Worm (Caenorhabditis elegans) whole organism, late embryonic: ENCODE data around the gene mtpn-1.

Experiments
- F13H6.1 ChIP-seq: sonication (generic microtip); optimal IDR thresholded peaks from 2 replicates; lab custom pipeline; 2016; ENCODE audit warnings: missing genetic modification characterization, missing compliant biosample characterization
- K02D7.2 ChIP-seq: sonication (generic microtip); optimal IDR thresholded peaks from 2 replicates; lab custom pipeline; 2017; ENCODE audit warnings: mild to moderate bottlenecking, missing genetic modification characterization, missing compliant biosample characterization
- Y22D7AL.16 ChIP-seq: sonication (generic microtip); optimal IDR thresholded peaks from 2 replicates; lab custom pipeline; 2016; ENCODE audit warnings: missing genetic modification characterization, missing compliant biosample characterization
- ama-1 ChIP-seq: fragments of 150-350 bp; optimal IDR thresholded peaks from 2 replicates; lab custom pipeline; 2014
- ceh-18 ChIP-seq: sonication (generic microtip); optimal IDR thresholded peaks from 2 replicates; lab custom pipeline; 2016; ENCODE audit warnings: missing genetic modification characterization, missing compliant biosample characterization
- ceh-24 ChIP-seq: sonication (generic microtip); optimal IDR thresholded peaks from 2 replicates; lab custom pipeline; 2016; ENCODE audit warnings: mild to moderate bottlenecking, missing genetic modification characterization, missing compliant biosample characterization
- ceh-30 ChIP-seq: fragments of 150-350 bp; optimal IDR thresholded peaks from 2 replicates; lab custom pipeline; 2014; ENCODE audit warnings: missing biosample characterization, missing genetic modification characterization
- ceh-31 ChIP-seq: sonication (generic microtip); optimal IDR thresholded peaks from 2 replicates; lab custom pipeline; 2016; ENCODE audit warnings: missing genetic modification characterization, missing compliant biosample characterization
- ceh-45 ChIP-seq: fragments of 200-800 bp; sonication (Bioruptor generic); IDR thresholded peaks from 2 replicates; pipeline ENCODE4 v1.3.6; 2022; ENCODE audit warnings: missing genetic modification reagents, missing genetic modification characterization, missing compliant biosample characterization
- ceh-48 ChIP-seq: sonication (generic microtip); optimal IDR thresholded peaks from 2 replicates; lab custom pipeline; 2016; ENCODE audit warnings: missing genetic modification characterization, inconsistent platforms, missing compliant biosample characterization
- dmd-4 ChIP-seq: sonication (generic microtip); optimal IDR thresholded peaks from 2 replicates; lab custom pipeline; 2016; ENCODE audit warnings: borderline replicate concordance, missing genetic modification characterization, missing compliant biosample characterization
- dve-1 ChIP-seq: sonication (generic microtip); optimal IDR thresholded peaks from 2 replicates; lab custom pipeline; 2017; ENCODE audit warnings: antibody characterized with exemption, mild to moderate bottlenecking, missing genetic modification characterization, missing compliant biosample characterization
- elt-2 ChIP-seq: sonication (generic microtip); optimal IDR thresholded peaks from 2 replicates; lab custom pipeline; 2016; ENCODE audit warnings: missing genetic modification reagents, missing genetic modification characterization, missing compliant biosample characterization
- ets-4 ChIP-seq: sonication (generic microtip); optimal IDR thresholded peaks from 2 replicates; lab custom pipeline; 2016; ENCODE audit warnings: missing genetic modification characterization, missing compliant biosample characterization
- eyg-1 ChIP-seq: sonication (generic microtip); optimal IDR thresholded peaks from 2 replicates; lab custom pipeline; 2016; ENCODE audit warnings: missing genotype, missing genetic modification characterization, missing compliant biosample characterization
- fax-1 ChIP-seq: sonication (generic microtip); optimal IDR thresholded peaks from 2 replicates; lab custom pipeline; 2016; ENCODE audit warnings: missing genotype, missing genetic modification characterization, missing compliant biosample characterization
- fkh-10 ChIP-seq: fragments of 150-350 bp; optimal IDR thresholded peaks from 2 replicates; lab custom pipeline; 2014; ENCODE audit warnings: missing biosample characterization, missing genetic modification reagents, missing genetic modification characterization
- fkh-6 ChIP-seq: sonication (generic microtip); optimal IDR thresholded peaks from 2 replicates; lab custom pipeline; 2016; ENCODE audit warnings: missing genetic modification characterization, missing compliant biosample characterization
- gmeb-2 ChIP-seq: sonication (generic microtip); optimal IDR thresholded peaks from 2 replicates; lab custom pipeline; 2016; ENCODE audit warnings: missing genetic modification characterization, inconsistent platforms, missing compliant biosample characterization
- hlh-30 ChIP-seq: sonication (generic microtip); optimal IDR thresholded peaks from 2 replicates; lab custom pipeline; 2017; ENCODE audit warnings: antibody characterized with exemption, missing genetic modification characterization, missing compliant biosample characterization; ENCODE audit not compliant: insufficient read depth
- hlh-6 ChIP-seq: sonication (generic microtip); optimal IDR thresholded peaks from 2 replicates; lab custom pipeline; 2016; ENCODE audit warnings: missing genotype, missing genetic modification characterization, missing compliant biosample characterization
- lim-6 ChIP-seq: sonication (generic microtip); optimal IDR thresholded peaks from 2 replicates; lab custom pipeline; 2016; ENCODE audit warnings: missing genetic modification characterization, missing compliant biosample characterization
- nfya-1 ChIP-seq: sonication (generic microtip); optimal IDR thresholded peaks from 2 replicates; lab custom pipeline; 2017; ENCODE audit warnings: missing genetic modification characterization, mild to moderate bottlenecking, missing compliant biosample characterization, antibody characterized with exemption, moderate library complexity
- nhr-232 ChIP-seq: sonication (generic microtip); optimal IDR thresholded peaks from 2 replicates; lab custom pipeline; 2016; ENCODE audit warnings: missing genetic modification characterization, missing compliant biosample characterization
- npax-4 ChIP-seq: sonication (generic microtip); optimal IDR thresholded peaks from 2 replicates; lab custom pipeline; 2016; ENCODE audit warnings: missing genetic modification characterization, missing compliant biosample characterization
- pag-3 ChIP-seq: sonication (generic microtip); optimal IDR thresholded peaks from 2 replicates; lab custom pipeline; 2016; ENCODE audit warnings: missing compliant biosample characterization, missing genetic modification characterization, borderline replicate concordance
- pax-1 ChIP-seq: fragments of 150-350 bp; optimal IDR thresholded peaks from 2 replicates; lab custom pipeline; 2014; ENCODE audit warnings: missing biosample characterization, missing genetic modification characterization
- pha-4 ChIP-seq: fragments of 150-350 bp; optimal IDR thresholded peaks from 2 replicates; lab custom pipeline; 2018; ENCODE audit warnings: missing biosample characterization, missing genetic modification reagents, missing genetic modification characterization
- pqm-1 ChIP-seq: sonication (generic microtip); optimal IDR thresholded peaks from 2 replicates; lab custom pipeline; 2016; ENCODE audit warnings: missing genetic modification characterization, missing compliant biosample characterization
- rnt-1 ChIP-seq: sonication (generic microtip); optimal IDR thresholded peaks from 2 replicates; lab custom pipeline; 2016; ENCODE audit warnings: missing genetic modification characterization, missing compliant biosample characterization
- sox-2 ChIP-seq: fragments of 200-800 bp; sonication (Bioruptor generic); IDR thresholded peaks from 2 replicates; pipeline ENCODE4 v1.3.6; 2022; ENCODE audit warnings: missing genetic modification reagents, missing genetic modification characterization, missing compliant biosample characterization
- sox-4 ChIP-seq: sonication (generic microtip); optimal IDR thresholded peaks from 2 replicates; lab custom pipeline; 2017; ENCODE audit warnings: mild to moderate bottlenecking, missing genetic modification characterization, inconsistent platforms, missing compliant biosample characterization
- tbx-2 ChIP-seq: sonication (generic microtip); optimal IDR thresholded peaks from 2 replicates; lab custom pipeline; 2016; ENCODE audit warnings: missing genetic modification characterization, missing compliant biosample characterization
- tbx-7 ChIP-seq: sonication (generic microtip); optimal IDR thresholded peaks from 2 replicates; lab custom pipeline; 2016; ENCODE audit warnings: missing genotype, missing genetic modification characterization, missing compliant biosample characterization
- ttx-3 ChIP-seq: sonication (generic microtip); optimal IDR thresholded peaks from 2 replicates; lab custom pipeline; 2016; ENCODE audit warnings: missing genetic modification reagents, missing genetic modification characterization, missing compliant biosample characterization
- unc-42 ChIP-seq: sonication (generic microtip); optimal IDR thresholded peaks from 2 replicates; lab custom pipeline; 2016; ENCODE audit warnings: missing genotype, missing genetic modification characterization, missing compliant biosample characterization
- unc-86 ChIP-seq: sonication (generic microtip); optimal IDR thresholded peaks from 2 replicates; lab custom pipeline; 2016; ENCODE audit warnings: missing genetic modification characterization, missing compliant biosample characterization
- zip-5 ChIP-seq: sonication (generic microtip); optimal IDR thresholded peaks from 2 replicates; lab custom pipeline; 2016; ENCODE audit warnings: missing genetic modification characterization, missing compliant biosample characterization
- ztf-16 ChIP-seq: sonication (generic microtip); optimal IDR thresholded peaks from 2 replicates; lab custom pipeline; 2017; ENCODE audit warnings: missing genetic modification characterization, missing compliant biosample characterization

Gene mtpn-1

DNA sequence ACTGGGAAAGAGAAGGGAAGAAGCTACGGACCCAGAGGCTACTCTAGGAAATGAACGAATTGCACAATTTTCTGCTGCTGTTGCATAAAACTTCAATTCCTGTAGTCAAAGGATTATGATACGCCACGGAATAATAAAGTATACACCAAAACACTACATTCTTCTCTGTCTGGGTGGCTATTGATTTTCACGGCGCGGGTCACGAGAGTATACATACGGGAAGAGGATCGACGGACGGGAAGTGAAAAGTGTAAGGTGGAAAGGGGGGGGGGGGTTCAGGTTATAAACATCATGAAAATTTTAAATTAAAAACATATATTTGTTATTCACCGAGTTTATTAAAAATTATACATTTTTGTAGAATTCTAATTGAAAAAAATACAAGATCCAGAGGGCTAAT is 32.0 kb downstream of the mtpn-1 start:
- TF ChIP-seq elt-2 (tag; lab: Kevin White, UChicago) (no peak), eyg-1 (tag; lab: Kevin White, UChicago) (no peak), hlh-30 (peak; percentile 44), fkh-10 (GFP tag; lab: Kevin White, UChicago) (no peak), gmeb-2 (tag; lab: Kevin White, UChicago) (no peak), dve-1 (tag; lab: Kevin White, UChicago) (no peak), nfya-1 (tag; lab: Kevin White, UChicago) (peak; percentile 3), unc-86 (tag; lab: Kevin White, UChicago) (no peak), ceh-48 (tag; lab: Kevin White, UChicago) (peak; percentile 72), hlh-6 (tag; lab: Kevin White, UChicago) (no peak), tbx-7 (tag; lab: Kevin White, UChicago) (no peak), npax-4 (tag; lab: Kevin White, UChicago) (no peak), fax-1 (no peak), fkh-6 (tag; lab: Kevin White, UChicago) (no peak), Y22D7AL.16 (tag; lab: Kevin White, UChicago) (no peak), ets-4 (tag; lab: Kevin White, UChicago) (no peak), lim-6 (no peak), ceh-45 (GFP tag; lab: Robert Waterston, UW) (no peak), unc-42 (no peak), sox-4 (tag; lab: Kevin White, UChicago) (no peak), ztf-16 (tag; lab: Kevin White, UChicago) (no peak), rnt-1 (tag; lab: Kevin White, UChicago) (no peak), tbx-2 (no peak), ceh-31 (tag; lab: Kevin White, UChicago) (peak; percentile 3), ceh-18 (tag; lab: Kevin White, UChicago) (no peak), ceh-30 (no peak)

DNA sequence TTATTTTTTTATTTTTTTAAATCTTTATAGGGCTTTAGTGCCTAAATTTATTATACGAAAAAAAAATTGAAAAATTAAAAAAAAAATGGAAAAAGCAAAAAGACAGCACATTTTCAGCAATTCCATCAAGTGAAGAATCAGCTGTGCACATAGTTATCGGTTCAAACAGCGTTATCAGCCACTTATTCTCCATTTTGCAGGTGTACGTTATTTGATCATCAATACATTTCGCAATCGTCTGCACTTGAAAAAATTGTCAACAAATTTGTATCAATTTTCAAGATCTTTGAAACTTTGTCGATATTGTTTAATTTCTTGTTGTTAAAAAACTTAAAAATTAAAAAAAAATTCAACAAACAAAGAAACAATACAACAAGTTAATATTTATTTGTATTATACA is 32.5 kb downstream of the mtpn-1 start:
- no peak for TF ChIP-seq ama-1
- TF ChIP-seq elt-2 (tag; lab: Kevin White, UChicago), result peak; percentile 38
- TF ChIP-seq pax-1, result no peak
- no peak for TF ChIP-seq fkh-6 (tag; lab: Kevin White, UChicago)

DNA sequence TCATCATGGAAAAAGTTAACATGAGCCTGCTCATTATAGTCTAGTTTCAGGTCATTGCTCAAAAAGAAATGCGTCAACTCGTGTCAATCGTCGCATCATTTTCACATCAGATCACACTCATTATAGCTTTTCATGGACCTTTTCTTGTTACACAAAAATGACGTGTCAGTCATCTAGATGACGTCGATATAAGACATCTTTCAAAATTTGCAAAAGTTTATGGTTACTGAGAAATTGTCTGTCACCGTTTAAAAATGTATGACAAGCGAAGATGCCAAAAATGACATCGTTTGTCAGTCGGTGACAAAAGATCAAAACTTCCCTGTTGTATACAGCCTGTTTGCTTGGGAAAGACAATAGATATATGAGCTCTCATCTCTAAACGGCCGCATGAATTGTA is 33.9 kb downstream of the mtpn-1 start:
- TF ChIP-seq ttx-3 (tag; lab: Kevin White, UChicago) (no peak), pag-3 (tag; lab: Kevin White, UChicago) (no peak), rnt-1 (tag; lab: Kevin White, UChicago) (no peak), F13H6.1 (no peak), ceh-31 (tag; lab: Kevin White, UChicago) (no peak), gmeb-2 (tag; lab: Kevin White, UChicago) (no peak), unc-42 (no peak), zip-5 (tag; lab: Kevin White, UChicago) (no peak), sox-2 (GFP tag; lab: Robert Waterston, UW) (no peak), nhr-232 (tag; lab: Kevin White, UChicago) (no peak), pqm-1 (tag; lab: Kevin White, UChicago) (no peak), dmd-4 (tag; lab: Kevin White, UChicago) (no peak)

DNA sequence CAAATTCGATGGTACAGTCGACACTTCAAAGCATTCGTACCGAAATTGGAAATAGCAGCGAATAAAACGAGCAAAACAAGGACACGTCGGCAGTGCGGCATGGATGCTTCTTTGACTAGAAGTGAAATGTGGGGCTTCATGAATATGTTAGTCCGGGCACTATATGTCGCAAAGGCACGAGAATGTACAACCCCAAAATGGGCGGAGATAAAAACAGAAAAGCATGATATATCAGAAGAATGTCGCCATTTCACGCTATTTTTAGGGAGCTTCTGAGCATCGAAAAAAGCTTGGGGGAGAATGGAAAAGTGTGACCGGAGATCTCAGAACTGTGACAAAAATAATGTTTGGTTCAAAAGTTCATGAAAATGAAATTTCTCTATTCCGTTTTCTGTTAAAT is 36.0 kb downstream of the mtpn-1 start, which contains the start of gene T07D1.3:
Gene T07D1.3 (minus strand): TSS at position 101 of the 400 bp plus-strand sequence.
- TF ChIP-seq F13H6.1, result no peak
- TF ChIP-seq npax-4 (tag; lab: Kevin White, UChicago), result no peak
- TF ChIP-seq ceh-24 (tag; lab: Kevin White, UChicago), result no peak
- no peak for TF ChIP-seq pha-4 (tag; lab: Kevin White, UChicago)
- no peak for TF ChIP-seq ttx-3 (tag; lab: Kevin White, UChicago)
- no peak for TF ChIP-seq unc-42
- no peak for TF ChIP-seq pag-3 (tag; lab: Kevin White, UChicago)
- no peak for TF ChIP-seq K02D7.2
- TF ChIP-seq sox-4 (tag; lab: Kevin White, UChicago), result no peak
